Fruit fly (Drosophila melanogaster) whole organism, wandering third instar larva: Measurements from ENCODE around the gene hth.

ENCODE experiments used
- Abd-B ChIP-seq: fragments of >200 bp; optimal IDR thresholded peaks from 2 replicates; lab custom pipeline; 2017; ENCODE audit warnings: missing biosample characterization, missing genetic modification characterization
- CG32264 ChIP-seq: fragments of 200-800 bp; sonication (Bioruptor generic); optimal IDR thresholded peaks from 2 replicates; lab custom pipeline; 2016; ENCODE audit warnings: missing biosample characterization, missing genetic modification characterization
- CG9705 ChIP-seq: fragments of 200-800 bp; sonication (Bioruptor generic); optimal IDR thresholded peaks from 2 replicates; lab custom pipeline; 2018; ENCODE audit warnings: missing biosample characterization, mild to moderate bottlenecking, missing genetic modification characterization
- Dif ChIP-seq: fragments of 200-275, 200-300 bp; sonication (Bioruptor generic); optimal IDR thresholded peaks from 2 replicates; lab custom pipeline; 2018; ENCODE audit warnings: missing biosample characterization, missing genetic modification characterization; ENCODE audit not compliant: partially characterized antibody
- GATAd ChIP-seq: sonication (Bioruptor generic); optimal IDR thresholded peaks from 2 replicates; lab custom pipeline; 2016; ENCODE audit warnings: missing biosample characterization, missing genetic modification characterization
- HLH106 ChIP-seq: fragments of 200-800 bp; optimal IDR thresholded peaks from 3 replicates; lab custom pipeline; 2019; ENCODE audit warnings: missing biosample characterization, mild to moderate bottlenecking, missing genetic modification characterization, moderate library complexity
- Hnf4 ChIP-seq: fragments of 200-800 bp; sonication (Bioruptor generic); optimal IDR thresholded peaks from 2 replicates; lab custom pipeline; 2016; ENCODE audit warnings: missing biosample characterization, mild to moderate bottlenecking, missing genetic modification characterization
- Hr78 ChIP-seq: fragments of >200 bp; optimal IDR thresholded peaks from 2 replicates; lab custom pipeline; 2017; ENCODE audit warnings: missing biosample characterization, missing genetic modification characterization
- Jra ChIP-seq: sonication (Bioruptor generic); optimal IDR thresholded peaks from 2 replicates; lab custom pipeline; 2016; ENCODE audit warnings: missing biosample characterization, missing genetic modification characterization
- Myc ChIP-seq: fragments of >200 bp; optimal IDR thresholded peaks from 2 replicates; lab custom pipeline; 2017
- N ChIP-seq: fragments of >200 bp; optimal IDR thresholded peaks from 2 replicates; lab custom pipeline; 2018; ENCODE audit warnings: missing biosample characterization, missing external identifiers, missing genetic modification characterization
- OdsH ChIP-seq: fragments of 200-800 bp; sonication (Bioruptor generic); optimal IDR thresholded peaks from 2 replicates; lab custom pipeline; 2016; ENCODE audit warnings: missing biosample characterization, mild to moderate bottlenecking, missing genetic modification characterization
- Rel ChIP-seq, 2 experiments: fragments of 200-800 bp; sonication (Bioruptor generic) in 1 of 2; optimal IDR thresholded peaks; 2 replicates in 1 of 2; 3 replicates in 1 of 2; lab custom pipeline; 2016 to 2019; ENCODE audit warnings: mild to moderate bottlenecking in 2 of 2, missing biosample characterization in 2 of 2, missing genetic modification characterization in 2 of 2, moderate library complexity in 1 of 2
- Sp1 ChIP-seq: fragments of 200-800 bp; sonication (Bioruptor generic); optimal IDR thresholded peaks from 3 replicates; lab custom pipeline; 2019; ENCODE audit warnings: missing biosample characterization, mild to moderate bottlenecking, missing genetic modification characterization, moderate library complexity
- Vsx2 ChIP-seq: fragments of 200-300, 225-300 bp; sonication (Bioruptor generic); optimal IDR thresholded peaks from 2 replicates; lab custom pipeline; 2018; ENCODE audit warnings: missing biosample characterization, missing genetic modification characterization; ENCODE audit not compliant: partially characterized antibody
- br ChIP-seq: fragments of 200-800 bp; sonication (Bioruptor generic); optimal IDR thresholded peaks from 2 replicates; lab custom pipeline; 2016; ENCODE audit warnings: missing biosample characterization, missing genetic modification characterization
- brk ChIP-seq: fragments of 200-800 bp; sonication (Bioruptor generic); optimal IDR thresholded peaks from 2 replicates; lab custom pipeline; 2016; ENCODE audit warnings: missing biosample characterization, mild to moderate bottlenecking, missing genetic modification characterization
- dl ChIP-seq, 2 experiments: fragments of 175-275, 200-275 bp in 1 of 2; fragments of 200-275 bp in 1 of 2; sonication (Bioruptor generic); optimal IDR thresholded peaks; lab custom pipeline; 2018; ENCODE audit warnings: mild to moderate bottlenecking in 2 of 2, missing biosample characterization in 2 of 2, missing genetic modification characterization in 2 of 2, moderate library complexity in 2 of 2; ENCODE audit not compliant: partially characterized antibody in 2 of 2, insufficient read depth in 1 of 2
- dsf ChIP-seq: sonication (Bioruptor generic); optimal IDR thresholded peaks from 2 replicates; lab custom pipeline; 2016; ENCODE audit warnings: missing biosample characterization, missing genetic modification characterization, borderline replicate concordance
- ey ChIP-seq: fragments of 200-800 bp; sonication (Bioruptor generic); optimal IDR thresholded peaks from 2 replicates; lab custom pipeline; 2016; ENCODE audit warnings: missing biosample characterization, missing genetic modification characterization
- foxo ChIP-seq, 2 experiments: fragments of 200-800 bp; sonication (Bioruptor generic); optimal IDR thresholded peaks; 2 replicates in 1 of 2; 3 replicates in 1 of 2; lab custom pipeline; 2016 to 2017; ENCODE audit warnings: missing biosample characterization in 2 of 2, missing genetic modification characterization in 2 of 2
- fru ChIP-seq: fragments of 200-800 bp; sonication (Bioruptor generic); optimal IDR thresholded peaks from 3 replicates; lab custom pipeline; 2016; ENCODE audit warnings: missing biosample characterization, mild to moderate bottlenecking, missing genetic modification characterization
- h ChIP-seq: fragments of 200-800 bp; sonication (Bioruptor generic); optimal IDR thresholded peaks from 3 replicates; lab custom pipeline; 2016; ENCODE audit warnings: missing biosample characterization, mild to moderate bottlenecking, missing genetic modification characterization
- jim ChIP-seq: fragments of 175-275, 200-325 bp; sonication (Bioruptor generic); optimal IDR thresholded peaks from 2 replicates; lab custom pipeline; 2016; ENCODE audit warnings: missing biosample characterization, mild to moderate bottlenecking, missing genetic modification characterization
- lola ChIP-seq: fragments of >200 bp; optimal IDR thresholded peaks from 2 replicates; lab custom pipeline; 2017; ENCODE audit warnings: missing biosample characterization, missing genetic modification characterization
- pan ChIP-seq: fragments of >200 bp; optimal IDR thresholded peaks from 2 replicates; lab custom pipeline; 2017
- psq ChIP-seq: fragments of 200-800 bp; sonication (Bioruptor generic); optimal IDR thresholded peaks from 3 replicates; lab custom pipeline; 2017; ENCODE audit warnings: missing biosample characterization, mild to moderate bottlenecking, missing genetic modification characterization, moderate library complexity
- rgr ChIP-seq: fragments of 200-800 bp; sonication (Bioruptor generic); optimal IDR thresholded peaks from 3 replicates; lab custom pipeline; 2016; ENCODE audit warnings: missing biosample characterization, mild to moderate bottlenecking, missing genetic modification characterization
- sv ChIP-seq: fragments of 200-800 bp; sonication (Bioruptor generic); optimal IDR thresholded peaks from 3 replicates; lab custom pipeline; 2016; ENCODE audit warnings: missing biosample characterization, missing genetic modification characterization
- tai ChIP-seq: sonication (Bioruptor generic); optimal IDR thresholded peaks from 2 replicates; lab custom pipeline; 2016; ENCODE audit warnings: missing biosample characterization, missing genetic modification characterization
- usp ChIP-seq: fragments of >200 bp; optimal IDR thresholded peaks from 2 replicates; lab custom pipeline; 2017; ENCODE audit warnings: missing biosample characterization, missing genetic modification characterization
- woc ChIP-seq: sonication (Bioruptor generic); optimal IDR thresholded peaks from 2 replicates; lab custom pipeline; 2016; ENCODE audit warnings: missing biosample characterization, mild to moderate bottlenecking, missing genetic modification characterization

hth gene

DNA sequence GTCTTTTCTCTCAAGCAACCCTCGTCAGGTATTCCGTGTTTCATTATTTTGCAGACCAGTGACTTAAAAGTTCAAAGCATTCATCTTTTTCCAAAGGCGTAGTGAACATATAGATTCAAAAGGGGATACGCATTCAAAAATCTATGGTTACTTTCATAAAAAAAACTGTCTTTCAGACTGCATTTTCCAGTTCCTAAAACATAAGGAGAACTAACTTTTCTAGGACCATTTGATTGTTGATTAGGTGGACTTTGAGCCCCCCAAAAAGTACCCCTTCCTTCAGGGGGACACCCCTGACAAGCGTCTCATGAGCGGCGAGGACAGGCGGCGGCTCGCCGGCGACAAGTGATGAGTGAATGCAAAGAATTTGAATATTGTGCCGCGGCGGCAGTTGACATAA is 34.2 kb upstream of the hth start:
- TF ChIP-seq ey (peak; percentile 56), woc (GFP tag; lab: Kevin White, UChicago) (peak; percentile 6), dl (GFP tag; optimal IDR thresholded peaks at IDR 0.05; lab: Kevin White, UChicago; ENCODE audit: insufficient read depth in 1 of 2, partially characterized antibody in 2 of 2) (no peak), br (GFP tag; lab: Kevin White, UChicago) (peak; percentile 4), HLH106 (tag; lab: Kevin White, UChicago) (peak; percentile 44), dsf (GFP tag; lab: Kevin White, UChicago) (no peak), fru (GFP tag; lab: Kevin White, UChicago) (peak; percentile 11), rgr (GFP tag; lab: Kevin White, UChicago) (peak; percentile 13), h (peak; percentile 35), Sp1 (GFP tag; lab: Kevin White, UChicago) (peak; percentile 32), lola (no peak), OdsH (GFP tag; lab: Kevin White, UChicago) (peak; percentile 33), foxo (GFP tag; optimal IDR thresholded peaks at IDR 0.05; lab: Kevin White, UChicago) (peak in 1 of 2 experiments; percentile 45), Hnf4 (GFP tag; lab: Kevin White, UChicago) (peak; percentile 6)

DNA sequence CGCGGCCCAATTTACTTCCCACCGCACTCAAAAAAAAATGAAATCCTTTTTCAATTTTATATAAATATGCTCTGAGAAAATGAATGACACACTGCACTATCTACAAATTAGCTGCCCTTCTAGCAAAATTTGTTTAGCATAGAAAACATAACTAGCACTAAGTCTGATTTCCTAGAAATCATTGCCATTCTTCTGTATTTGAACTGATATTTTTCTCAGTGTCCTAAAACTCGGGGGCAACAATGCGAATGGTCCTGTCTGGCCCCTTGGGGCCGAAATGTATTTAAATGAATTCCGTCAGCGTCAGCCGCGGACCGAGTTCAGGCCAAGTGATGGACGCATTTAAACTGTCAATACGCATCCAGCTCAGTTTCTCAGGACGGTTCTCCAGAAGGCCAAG is 33.3 kb upstream of the hth start:
- TF ChIP-seq CG9705 (GFP tag; lab: Kevin White, UChicago) (no peak), Myc (lab: Kevin White, UChicago) (no peak), fru (GFP tag; lab: Kevin White, UChicago) (peak; percentile 16), foxo (GFP tag; optimal IDR thresholded peaks at IDR 0.05; lab: Kevin White, UChicago) (peak in 1 of 2 experiments; percentile 23), ey (peak; percentile 8), dl (GFP tag; optimal IDR thresholded peaks at IDR 0.05; lab: Kevin White, UChicago; ENCODE audit: insufficient read depth in 1 of 2, partially characterized antibody in 2 of 2) (no peak), h (no peak)

DNA sequence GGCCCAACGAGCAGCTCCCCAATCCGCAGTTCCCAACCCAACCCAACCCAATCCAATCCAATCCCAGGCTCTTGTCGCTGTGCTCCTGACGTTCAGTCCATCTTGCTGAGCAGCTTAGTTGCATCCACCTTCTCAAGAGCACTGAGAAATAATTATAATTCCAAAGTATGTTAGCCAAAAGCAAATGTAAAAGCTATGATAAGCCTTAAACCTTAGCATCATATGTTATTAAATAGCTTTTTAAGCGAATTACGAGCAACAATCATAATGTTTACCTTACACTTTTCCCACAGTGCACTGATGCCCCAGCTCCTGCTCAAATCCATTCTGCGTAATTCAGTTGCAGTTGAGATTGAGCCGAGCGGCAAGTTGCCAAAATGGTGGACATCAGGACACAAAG is 30.6 kb upstream of the hth start:
- TF ChIP-seq Sp1 (GFP tag; lab: Kevin White, UChicago) (peak; percentile 42), foxo (GFP tag; optimal IDR thresholded peaks at IDR 0.05; lab: Kevin White, UChicago) (peak in 1 of 2 experiments; percentile 48), CG32264 (GFP tag; lab: Kevin White, UChicago) (no peak), ey (peak; percentile 44), h (peak; percentile 65), woc (GFP tag; lab: Kevin White, UChicago) (peak; percentile 5), pan (lab: Kevin White, UChicago) (no peak), OdsH (GFP tag; lab: Kevin White, UChicago) (peak; percentile 12), fru (GFP tag; lab: Kevin White, UChicago) (peak; percentile 53), Myc (lab: Kevin White, UChicago) (no peak), usp (no peak), Abd-B (no peak), rgr (GFP tag; lab: Kevin White, UChicago) (peak; percentile 41), HLH106 (tag; lab: Kevin White, UChicago) (peak; percentile 65), psq (GFP tag; lab: Kevin White, UChicago) (peak; percentile 4)

DNA sequence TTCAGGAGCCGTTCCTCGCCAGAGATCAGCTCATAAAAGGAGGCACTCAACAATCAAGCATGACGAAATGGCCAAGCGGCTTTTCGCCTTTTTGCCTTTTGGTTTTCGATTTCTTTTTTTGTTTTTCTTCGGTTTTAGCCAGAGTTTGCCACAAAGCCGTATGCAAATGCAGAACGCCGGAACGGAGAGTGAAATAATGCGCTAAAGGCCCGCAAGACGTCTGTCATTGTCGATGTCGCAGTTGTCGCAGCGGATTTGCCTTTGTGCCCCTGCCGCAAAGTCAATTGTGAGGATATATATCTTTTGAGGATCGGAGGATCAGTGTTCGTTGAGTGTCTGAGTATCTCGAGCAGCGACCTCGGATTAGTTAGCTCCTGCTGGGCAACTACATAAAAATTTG is 28.6 kb upstream of the hth start:
- no peak for TF ChIP-seq jim (GFP tag; lab: Kevin White, UChicago)
- TF ChIP-seq OdsH (GFP tag; lab: Kevin White, UChicago), result no peak
- no peak for TF ChIP-seq br (GFP tag; lab: Kevin White, UChicago)
- TF ChIP-seq Hnf4 (GFP tag; lab: Kevin White, UChicago), result no peak
- TF ChIP-seq Dif (GFP tag; lab: Kevin White, UChicago), result no peak
- no peak for TF ChIP-seq dsf (GFP tag; lab: Kevin White, UChicago)
- TF ChIP-seq Myc (lab: Kevin White, UChicago), result no peak
- TF ChIP-seq sv, result no peak
- no peak for TF ChIP-seq N (GFP tag; lab: Kevin White, UChicago)
- no peak for TF ChIP-seq dl (GFP tag; optimal IDR thresholded peaks at IDR 0.05; lab: Kevin White, UChicago; ENCODE audit: insufficient read depth in 1 of 2, partially characterized antibody in 2 of 2)
- no peak for TF ChIP-seq ey
- no peak for TF ChIP-seq GATAd (GFP tag; lab: Kevin White, UChicago)
- no peak for TF ChIP-seq HLH106 (tag; lab: Kevin White, UChicago)
- TF ChIP-seq pan (lab: Kevin White, UChicago), result no peak
- TF ChIP-seq woc (GFP tag; lab: Kevin White, UChicago), result no peak
- TF ChIP-seq tai (GFP tag; lab: Kevin White, UChicago), result no peak
- no peak for TF ChIP-seq brk (GFP tag; lab: Kevin White, UChicago)
- TF ChIP-seq fru (GFP tag; lab: Kevin White, UChicago), result no peak
- TF ChIP-seq, all 38 proteins: peak for 0

DNA sequence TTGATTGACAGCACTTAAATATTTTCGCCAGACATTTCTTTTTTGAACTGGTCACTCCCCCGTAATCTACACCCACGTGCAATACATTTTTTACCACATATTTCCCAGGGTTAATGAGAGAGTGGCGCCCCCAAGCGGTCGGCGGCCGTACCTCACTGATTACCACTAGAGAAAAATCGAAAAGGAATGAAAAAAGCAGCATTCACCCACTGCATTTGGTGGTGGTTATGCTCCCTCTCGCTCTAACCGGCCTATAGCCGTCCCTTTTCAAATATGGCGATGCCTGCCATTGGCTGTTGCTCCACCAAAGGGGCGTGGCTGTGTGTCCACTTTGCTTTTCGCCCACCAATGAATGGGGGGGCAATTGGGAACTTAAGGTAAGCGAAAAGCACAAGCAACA is 25.6 kb upstream of the hth start:
- TF ChIP-seq br (GFP tag; lab: Kevin White, UChicago) (peak; percentile 17), Dif (GFP tag; lab: Kevin White, UChicago) (peak; percentile 20), sv (no peak), Jra (GFP tag; lab: Kevin White, UChicago) (no peak), Vsx2 (peak; percentile 39), foxo (GFP tag; optimal IDR thresholded peaks at IDR 0.05; lab: Kevin White, UChicago) (peak in 1 of 2 experiments; percentile 1), psq (GFP tag; lab: Kevin White, UChicago) (peak; percentile 11), Hnf4 (GFP tag; lab: Kevin White, UChicago) (no peak), Hr78 (GFP tag; lab: Kevin White, UChicago) (no peak), usp (no peak), Rel (GFP tag; optimal IDR thresholded peaks at IDR 0.05; lab: Kevin White, UChicago) (no peak), Rel (tag; optimal IDR thresholded peaks at IDR 0.05; lab: Kevin White, UChicago) (peak; percentile 17), OdsH (GFP tag; lab: Kevin White, UChicago) (peak; percentile 5)
